Fruit fly (Drosophila melanogaster): ENCODE measurements around the gene cyst.

cyst gene

DNA sequence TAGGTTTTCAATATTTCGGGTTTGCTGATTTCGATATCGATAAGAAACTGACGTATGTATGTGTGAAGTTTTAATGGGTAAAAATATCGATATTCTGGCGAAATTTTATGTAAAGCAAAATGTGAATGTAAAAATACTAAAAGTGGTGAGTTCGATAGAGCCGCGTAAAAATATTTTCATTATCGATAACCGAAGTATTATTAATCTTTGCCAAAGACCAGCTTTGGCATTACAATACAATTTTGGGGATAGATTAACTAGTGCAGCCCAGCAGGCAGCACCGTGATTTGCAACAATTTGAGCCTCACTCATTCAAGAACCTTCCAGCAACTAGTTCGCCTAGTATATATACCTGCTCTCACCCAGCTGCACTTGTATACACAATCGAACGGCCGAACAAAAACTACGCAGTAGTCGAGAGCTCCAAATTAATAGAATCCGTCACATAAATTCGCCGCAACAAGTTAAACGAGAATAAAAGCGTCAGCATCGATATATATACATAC lies 33.8 kb upstream of the cyst start (continued):
- peak; percentile 81 for TF ChIP-seq BEAF-32 (GFP tag; optimal IDR thresholded peaks at IDR 0.05)
- peak; percentile 38 for TF ChIP-seq HmgD (GFP tag; optimal IDR thresholded peaks at IDR 0.05)
- TF ChIP-seq zen2 (GFP tag; IDR thresholded peaks at IDR 0.05; ENCODE audit: partially characterized antibody) = peak; percentile 93
- TF ChIP-seq zf30C (GFP tag; optimal IDR thresholded peaks at IDR 0.05) = no peak
- TF ChIP-seq CG10267 (tag; optimal IDR thresholded peaks at IDR 0.05) = peak; percentile 46
- TF ChIP-seq onecut (GFP tag; IDR thresholded peaks at IDR 0.05) = peak; percentile 8; the same call in 1 of the 2 replicates
- TF ChIP-seq Rfx (GFP tag; IDR thresholded peaks at IDR 0.05) = 0 out of 2 replicates have a peak, but pooled peaks have one; percentile 7
- no peak for TF ChIP-seq CG7839 (tag; optimal IDR thresholded peaks at IDR 0.05)
- TF ChIP-seq CG8290 (GFP tag; optimal IDR thresholded peaks at IDR 0.05) = no peak
- TF ChIP-seq CG8290 (tag; optimal IDR thresholded peaks at IDR 0.05) = peak in 1 of 2 experiments; percentile 48
- peak; percentile 22; the same call in 1 of the 2 replicates for TF ChIP-seq vvl (GFP tag; IDR thresholded peaks at IDR 0.05)
- TF ChIP-seq CG14050 (GFP tag; IDR thresholded peaks at IDR 0.05) = no peak
- no peak for TF ChIP-seq CG6689 (GFP tag; IDR thresholded peaks at IDR 0.05)
- TF ChIP-seq hkb (optimal IDR thresholded peaks at IDR 0.05) = no peak
- no peak for TF ChIP-seq hkb (GFP tag; IDR thresholded peaks at IDR 0.05)
- no peak for TF ChIP-seq CG4360 (GFP tag; IDR thresholded peaks at IDR 0.05)
- no peak for TF ChIP-seq Awh (GFP tag; IDR thresholded peaks at IDR 0.05)
- no peak for TF ChIP-seq Max (GFP tag; optimal IDR thresholded peaks at IDR 0.05)
- no peak for TF ChIP-seq disco-r (GFP tag; optimal IDR thresholded peaks at IDR 0.05)
- no peak for TF ChIP-seq trh (GFP tag; optimal IDR thresholded peaks at IDR 0.05)
- TF ChIP-seq slp2 (GFP tag; optimal IDR thresholded peaks at IDR 0.05) = no peak
- no peak for TF ChIP-seq Sin3A (optimal IDR thresholded peaks at IDR 0.05)
- TF ChIP-seq run (tag; optimal IDR thresholded peaks at IDR 0.05) = no peak
- peak; percentile 62 for TF ChIP-seq CG31441 (GFP tag; IDR thresholded peaks at IDR 0.05)
- TF ChIP-seq kni (GFP tag; optimal IDR thresholded peaks at IDR 0.05) = no peak
- TF ChIP-seq inv (GFP tag; IDR thresholded peaks at IDR 0.05; ENCODE audit: partially characterized antibody) = peak; percentile 73
- TF ChIP-seq ash1 (GFP tag; optimal IDR thresholded peaks at IDR 0.05) = no peak
- no peak for TF ChIP-seq CG4820 (GFP tag; optimal IDR thresholded peaks at IDR 0.05)
- TF ChIP-seq jumu (GFP tag; optimal IDR thresholded peaks at IDR 0.05) = no peak
- no peak for TF ChIP-seq ATbp (GFP tag; optimal IDR thresholded peaks at IDR 0.05)
- no peak for TF ChIP-seq E2f1 (GFP tag; IDR thresholded peaks at IDR 0.05)
- TF ChIP-seq CG12769 (tag; optimal IDR thresholded peaks at IDR 0.05) = peak; percentile 33
- TF ChIP-seq tap (tag; optimal IDR thresholded peaks at IDR 0.05) = no peak
- TF ChIP-seq Sry-δ (GFP tag; optimal IDR thresholded peaks at IDR 0.05) = peak; percentile 84
- no peak for TF ChIP-seq crc (GFP tag; optimal IDR thresholded peaks at IDR 0.05)
- TF ChIP-seq CG13775 (GFP tag; optimal IDR thresholded peaks at IDR 0.05) = no peak
- TF ChIP-seq CG11695 (GFP tag; IDR thresholded peaks at IDR 0.05) = no peak
- no peak for TF ChIP-seq CG42726 (GFP tag; IDR thresholded peaks at IDR 0.05; ENCODE audit: partially characterized antibody)
- peak; percentile 7 for TF ChIP-seq CG9797 (GFP tag; optimal IDR thresholded peaks at IDR 0.05)
- TF ChIP-seq Med (GFP tag) = peak; percentile 59
- peak; percentile 34 for TF ChIP-seq CoRest (tag; optimal IDR thresholded peaks at IDR 0.05)
- no peak for TF ChIP-seq Dip2 (GFP tag; IDR thresholded peaks at IDR 0.05)
- peak; percentile 6 for TF ChIP-seq grau (tag; optimal IDR thresholded peaks at IDR 0.05)
- TF ChIP-seq CG6254 (GFP tag; optimal IDR thresholded peaks at IDR 0.05) = no peak
- TF ChIP-seq CTCF (GFP tag; optimal IDR thresholded peaks at IDR 0.05) = no peak
- peak; percentile 50 for TF ChIP-seq sd (tag; optimal IDR thresholded peaks at IDR 0.05)
- TF ChIP-seq CG3065 (GFP tag; optimal IDR thresholded peaks at IDR 0.05) = no peak
- peak; percentile 95 for TF ChIP-seq HLH4C (GFP tag; IDR thresholded peaks at IDR 0.05; ENCODE audit: partially characterized antibody)
- TF ChIP-seq CG1024 (GFP tag; IDR thresholded peaks at IDR 0.05) = no peak
- peak; percentile 83; the same call in 2 of the 3 replicates for TF ChIP-seq Opbp (GFP tag; IDR thresholded peaks at IDR 0.05; ENCODE audit: partially characterized antibody)
- peak; percentile 13; the same call in 1 of the 3 replicates for TF ChIP-seq CG34422 (GFP tag; IDR thresholded peaks at IDR 0.05)
- TF ChIP-seq so (GFP tag; IDR thresholded peaks at IDR 0.05) = no peak
